Fruit fly (Drosophila melanogaster): ENCODE data around the gene Ama.

DNA sequence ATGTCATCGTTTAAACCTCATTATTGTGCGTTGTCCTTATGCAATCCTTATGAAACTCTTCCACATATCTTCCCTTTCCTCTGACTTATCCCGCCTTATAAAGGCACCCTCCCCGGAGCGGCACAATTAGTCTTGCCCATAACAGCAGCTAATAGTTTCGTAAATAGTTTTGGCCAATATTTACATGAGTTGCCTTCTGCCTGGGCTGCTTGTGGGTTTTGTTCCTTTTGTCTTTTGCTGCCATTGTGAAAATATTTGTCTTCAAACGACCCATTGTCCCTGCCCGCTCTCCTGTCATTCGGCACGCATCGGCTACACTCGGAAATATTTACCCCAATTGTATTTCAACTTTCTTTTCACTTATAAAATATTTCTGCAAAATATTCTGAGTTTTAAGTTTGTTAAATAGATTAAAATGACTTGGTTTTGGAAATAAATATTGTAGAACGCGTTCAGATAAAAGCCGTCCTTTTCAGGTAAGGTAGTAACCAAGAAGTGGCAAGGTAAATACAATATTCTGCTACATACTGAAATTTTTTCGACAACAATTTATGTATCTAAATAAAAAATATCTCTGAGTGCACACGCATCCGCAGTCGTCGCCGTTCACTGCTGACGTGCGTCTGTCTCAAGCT lies 38.7 kb upstream of the Ama start:
- TF ChIP-seq rgr (GFP tag; optimal IDR thresholded peaks at IDR 0.05) (no peak), GATAd (GFP tag; optimal IDR thresholded peaks at IDR 0.05) (no peak), fru (GFP tag; optimal IDR thresholded peaks at IDR 0.05) (no peak)

Data from whole organism, wandering third instar larva.